Worm (Caenorhabditis elegans): Measurements from ENCODE around the gene clec-88.

ce11 chrII:6398406-6398805 is 32.9 kb downstream of the clec-88 start, which contains the start of gene zig-10:
- no peak for TF ChIP-seq nhr-11 (tag; optimal IDR thresholded peaks at IDR 0.05)
- TF ChIP-seq nhr-28 (tag; optimal IDR thresholded peaks at IDR 0.05): no peak
- TF ChIP-seq daf-19 (GFP tag; conservative IDR thresholded peaks at IDR 0.05): no peak
- TF ChIP-seq lin-15B (tag; optimal IDR thresholded peaks at IDR 0.05): no peak
- TF ChIP-seq Y48G9A.11 (GFP tag; IDR thresholded peaks at IDR 0.05): no peak
- TF ChIP-seq ceh-44 (GFP tag; IDR thresholded peaks at IDR 0.05): no peak
- TF ChIP-seq jun-1 (tag; optimal IDR thresholded peaks at IDR 0.05): no peak
- TF ChIP-seq mxl-3 (GFP tag; optimal IDR thresholded peaks at IDR 0.05): no peak
- TF ChIP-seq nhr-77 (tag; optimal IDR thresholded peaks at IDR 0.05): no peak
- no peak for TF ChIP-seq nhr-6 (tag; optimal IDR thresholded peaks at IDR 0.05)
- no peak for TF ChIP-seq ama-1 (optimal IDR thresholded peaks at IDR 0.05)
